Worm (Caenorhabditis elegans): ENCODE data around the gene mrps-21.

ce11 chrIV:4683149-4683548 is 23.8 kb upstream of the mrps-21 start:
- no peak for TF ChIP-seq tab-1 (GFP tag; IDR thresholded peaks at IDR 0.05)
- TF ChIP-seq ztf-23 (GFP tag; IDR thresholded peaks at IDR 0.05): no peak
- no peak for TF ChIP-seq ref-1 (GFP tag; conservative IDR thresholded peaks at IDR 0.05)
- no peak for TF ChIP-seq cog-1 (tag; optimal IDR thresholded peaks at IDR 0.05)
- TF ChIP-seq klf-2 (GFP tag; conservative IDR thresholded peaks at IDR 0.05): no peak
